Fruit fly (Drosophila melanogaster): ENCODE measurements around the gene CG14253.

DNA sequence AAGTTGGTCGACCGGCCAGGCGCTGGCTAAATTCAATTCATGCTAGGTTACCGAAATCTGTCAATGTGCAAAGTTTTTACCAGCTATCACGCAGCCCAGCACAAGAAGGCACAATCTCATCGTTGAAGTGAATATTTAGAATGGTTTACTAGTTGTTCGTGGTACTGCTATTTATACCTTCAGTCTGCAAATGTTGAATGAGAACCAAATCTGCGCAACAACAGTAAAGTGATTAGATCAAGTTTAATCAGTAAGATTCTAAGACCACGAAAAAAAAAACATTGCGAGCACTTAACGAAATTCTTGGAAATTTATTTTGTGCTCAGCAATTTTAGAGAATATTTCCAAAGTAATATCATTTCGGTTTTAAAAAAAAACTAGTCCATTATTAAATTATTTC is 27.0 kb downstream of the CG14253 start, which contains the start of gene CG6296:
- TF ChIP-seq CG33017 (tag; optimal IDR thresholded peaks at IDR 0.05): no peak
- TF ChIP-seq Crg-1 (GFP tag; optimal IDR thresholded peaks at IDR 0.05): no peak
- TF ChIP-seq bab1 (GFP tag; optimal IDR thresholded peaks at IDR 0.05): no peak
- TF ChIP-seq CG7101 (tag; optimal IDR thresholded peaks at IDR 0.05): no peak
- TF ChIP-seq CG1620 (GFP tag; optimal IDR thresholded peaks at IDR 0.05): no peak
- TF ChIP-seq Clk (GFP tag; optimal IDR thresholded peaks at IDR 0.05): no peak
- TF ChIP-seq Hr96 (GFP tag; optimal IDR thresholded peaks at IDR 0.05): no peak
- TF ChIP-seq kay (GFP tag; ENCODE audit: borderline replicate concordance): no peak
- no peak for TF ChIP-seq cic (GFP tag; optimal IDR thresholded peaks at IDR 0.05)
- TF ChIP-seq CG11617 (GFP tag; optimal IDR thresholded peaks at IDR 0.05): no peak
- TF ChIP-seq cnc (optimal IDR thresholded peaks at IDR 0.05): no peak
- TF ChIP-seq pad (GFP tag; optimal IDR thresholded peaks at IDR 0.05): no peak
- TF ChIP-seq CG7045 (GFP tag; optimal IDR thresholded peaks at IDR 0.05): no peak
- no peak for TF ChIP-seq ovo (GFP tag; optimal IDR thresholded peaks at IDR 0.05)

All from whole organism, adult.